Worm (Caenorhabditis elegans) whole organism, midembryonic: ENCODE results near the gene par-2.
"Not testable (repeated sequence)": the region's sequence is repeated elsewhere in the genome, so short reads cannot be mapped to it uniquely, and the experiment has no call there.

Source experiments
- T22C8.4 ChIP-seq: fragments of 200-800 bp; sonication (Bioruptor generic); IDR thresholded peaks from 2 replicates; pipeline ENCODE4 v1.3.6; 2022; ENCODE audit warnings: missing genetic modification characterization, missing compliant biosample characterization
- cog-1 ChIP-seq: sonication (generic microtip); optimal IDR thresholded peaks from 2 replicates; lab custom pipeline; 2016; ENCODE audit warnings: missing genetic modification characterization, missing compliant biosample characterization
- flt-1 ChIP-seq: fragments of 200-800 bp; sonication (Bioruptor generic); IDR thresholded peaks from 2 replicates; pipeline ENCODE4 v1.3.6; 2022; ENCODE audit warnings: missing genetic modification characterization, missing compliant biosample characterization
- klf-2 ChIP-seq: fragments of 200-800 bp; sonication (Bioruptor generic); conservative IDR thresholded peaks from 2 replicates; pipeline ENCODE4 v1.3.6; 2022; ENCODE audit warnings: missing genetic modification reagents, missing genetic modification characterization, missing compliant biosample characterization
- med-1 ChIP-seq: sonication (generic microtip); optimal IDR thresholded peaks from 2 replicates; lab custom pipeline; 2017; ENCODE audit warnings: missing genetic modification characterization, mild to moderate bottlenecking, missing compliant biosample characterization, antibody characterized with exemption, missing genetic modification reagents; ENCODE audit not compliant: insufficient read depth
- ref-1 ChIP-seq: fragments of 200-800 bp; sonication (Bioruptor generic); conservative IDR thresholded peaks from 2 replicates; pipeline ENCODE4 v1.3.6; 2022; ENCODE audit warnings: missing genetic modification reagents, missing genetic modification characterization, missing compliant biosample characterization
- tab-1 ChIP-seq: fragments of 200-800 bp; sonication (Bioruptor generic); IDR thresholded peaks from 2 replicates; pipeline ENCODE4 v1.3.6; 2022; ENCODE audit warnings: missing genetic modification characterization, missing compliant biosample characterization
- ztf-23 ChIP-seq: fragments of 200-800 bp; sonication (Bioruptor generic); IDR thresholded peaks from 2 replicates; pipeline ENCODE4 v1.3.6; 2022; ENCODE audit warnings: missing genetic modification reagents, missing genetic modification characterization, missing compliant biosample characterization
- ztf-29 ChIP-seq: fragments of 200-800 bp; sonication (Bioruptor generic); IDR thresholded peaks from 2 replicates; pipeline ENCODE4 v1.3.6; 2022; ENCODE audit warnings: missing genetic modification reagents, missing genetic modification characterization, missing compliant biosample characterization

par-2 gene

DNA sequence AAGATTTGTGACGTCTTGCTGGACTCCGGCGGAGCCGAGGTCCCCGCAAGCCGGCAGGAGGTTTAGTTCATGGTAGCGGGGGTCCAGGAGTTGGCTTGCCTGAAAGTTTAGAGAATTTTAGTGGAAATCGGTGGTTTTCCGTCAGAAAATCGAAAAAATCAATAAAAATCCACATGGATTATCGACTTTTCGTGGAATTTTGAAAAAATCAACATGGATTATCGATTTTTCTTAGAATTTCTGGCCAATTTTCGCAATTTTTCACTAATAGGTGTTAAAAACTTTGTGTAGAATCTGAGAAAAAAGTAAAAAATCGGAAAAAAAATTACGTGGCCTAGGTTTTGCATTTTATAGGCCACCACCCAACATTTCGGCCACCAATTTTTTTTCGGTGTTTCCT is 22.3 kb upstream of the par-2 start:
- no peak for TF ChIP-seq ref-1
- TF ChIP-seq ztf-29 (GFP tag; lab: Robert Waterston, UW): no peak
- no peak for TF ChIP-seq flt-1 (GFP tag; lab: Robert Waterston, UW)
- no peak for TF ChIP-seq med-1 (GFP tag; lab: Kevin White, UChicago)
- TF ChIP-seq ztf-23: no peak
- no peak for TF ChIP-seq cog-1 (tag; lab: Kevin White, UChicago)
- no peak for TF ChIP-seq klf-2 (GFP tag; lab: Robert Waterston, UW)

DNA sequence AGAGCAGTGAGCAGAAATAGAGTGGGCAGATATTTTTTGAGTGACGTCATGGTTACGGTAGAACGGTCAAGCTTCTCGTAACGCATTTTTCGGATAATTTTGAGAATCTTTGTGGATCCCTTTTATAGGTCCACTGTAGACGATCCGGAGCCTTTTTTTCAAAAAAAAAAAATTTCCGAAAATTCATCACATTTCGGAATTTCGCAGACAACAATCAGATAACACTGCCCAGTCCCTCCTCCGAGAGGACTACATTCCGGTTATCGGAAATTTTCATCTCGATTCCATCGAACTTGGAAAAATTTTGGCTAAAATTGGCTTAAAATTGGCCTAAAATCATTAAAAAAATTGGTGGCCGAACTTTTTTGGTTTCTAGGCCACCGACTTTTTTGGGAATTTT is 21.2 kb upstream of the par-2 start, which contains the start of gene BE0003N10.6:
BE0003N10.6 (minus strand) TSS at position 101 of the 400 bp plus-strand sequence.
- TF ChIP-seq med-1 (GFP tag; lab: Kevin White, UChicago) (no peak), ref-1 (no peak), klf-2 (GFP tag; lab: Robert Waterston, UW) (no peak), tab-1 (GFP tag; lab: Robert Waterston, UW) (no peak), cog-1 (tag; lab: Kevin White, UChicago) (no peak), T22C8.4 (GFP tag; lab: Robert Waterston, UW) (no peak), ztf-29 (GFP tag; lab: Robert Waterston, UW) (no peak), flt-1 (GFP tag; lab: Robert Waterston, UW) (no peak), ztf-23 (no peak)

DNA sequence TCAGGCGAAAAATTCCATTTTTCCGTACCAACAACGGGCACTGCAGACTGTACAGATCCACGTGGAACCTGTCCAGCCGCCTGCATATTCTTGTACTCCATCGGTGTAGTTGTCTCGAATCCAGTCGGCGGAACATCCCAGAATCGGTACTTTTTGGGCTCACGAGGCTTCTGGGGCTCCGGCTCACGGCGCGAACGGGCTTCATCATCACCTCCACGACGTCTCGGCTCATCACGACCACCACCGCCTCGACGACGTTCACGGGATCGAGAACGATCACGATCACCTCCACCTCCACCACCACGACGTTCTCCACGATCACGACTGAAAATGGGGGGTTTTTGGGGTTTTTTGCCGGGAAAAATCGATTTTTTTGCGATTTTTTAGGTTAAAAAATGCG is 7.0 kb upstream of the par-2 start:
- TF ChIP-seq ztf-29 (GFP tag; lab: Robert Waterston, UW) (no peak), cog-1 (tag; lab: Kevin White, UChicago) (no peak), flt-1 (GFP tag; lab: Robert Waterston, UW) (no peak), med-1 (GFP tag; lab: Kevin White, UChicago) (no peak), klf-2 (GFP tag; lab: Robert Waterston, UW) (no peak), T22C8.4 (GFP tag; lab: Robert Waterston, UW) (no peak), ztf-23 (no peak), ref-1 (no peak), tab-1 (GFP tag; lab: Robert Waterston, UW) (no peak)

DNA sequence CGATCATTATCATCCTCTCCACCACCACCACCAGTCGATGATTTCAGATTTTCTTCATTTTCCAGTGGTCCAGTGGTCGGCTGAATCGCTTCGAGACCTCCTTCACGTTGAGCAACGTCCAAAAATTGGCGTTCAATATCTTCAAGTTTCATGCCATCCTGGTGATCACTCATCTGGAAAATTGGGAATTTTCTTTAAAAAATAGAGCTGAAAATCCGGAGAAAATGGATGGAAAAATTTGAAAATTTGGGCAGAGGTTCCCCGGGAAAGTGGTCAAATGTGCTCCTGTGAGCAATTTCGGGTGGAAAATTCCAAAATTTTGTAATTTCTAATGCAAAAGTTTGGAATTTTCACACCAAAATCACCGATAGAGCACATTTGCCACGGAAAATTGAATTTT is 4.8 kb upstream of the par-2 start, which contains the start of gene uaf-1:
uaf-1 (minus strand) TSS at position 173 of the 400 bp plus-strand sequence.
- not testable (repeated sequence) for TF ChIP-seq med-1 (GFP tag; lab: Kevin White, UChicago); cog-1 (tag; lab: Kevin White, UChicago); ztf-29 (GFP tag; lab: Robert Waterston, UW)

DNA sequence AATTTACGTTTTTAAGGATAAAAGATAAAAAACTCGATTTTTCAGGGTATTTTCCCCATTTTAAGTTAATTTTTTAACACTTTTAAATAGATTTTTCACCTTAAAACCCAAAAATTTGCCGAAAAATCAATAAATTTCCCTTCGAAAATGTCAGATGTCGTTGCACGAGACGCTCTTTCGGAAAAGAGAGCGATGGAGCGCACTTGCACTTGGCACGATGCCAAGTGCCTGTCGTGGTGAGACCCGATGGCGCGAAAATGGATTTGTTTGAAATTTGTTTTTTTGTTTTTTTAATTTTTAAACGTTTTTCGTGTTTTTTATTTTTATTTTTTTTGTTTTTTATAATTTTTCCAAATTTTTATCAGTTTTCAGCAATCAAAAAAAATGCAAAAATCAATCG is 665 bp upstream of the par-2 start, which contains the start of the genes rab-18 and kbp-4:
rab-18 (minus strand) TSS at position 240 of the 400 bp plus-strand sequence.
kbp-4 (plus strand) TSS at position 366 of the 400 bp plus-strand sequence.
- TF ChIP-seq flt-1 (GFP tag; lab: Robert Waterston, UW) (peak; percentile 61; the same call in 1 of the 2 replicates), med-1 (GFP tag; lab: Kevin White, UChicago) (no peak), ztf-23 (0 out of 2 replicates have a peak, but pooled peaks have one; percentile 40), cog-1 (tag; lab: Kevin White, UChicago) (peak; percentile 68), klf-2 (GFP tag; lab: Robert Waterston, UW) (no peak), T22C8.4 (GFP tag; lab: Robert Waterston, UW) (peak; percentile 71), tab-1 (GFP tag; lab: Robert Waterston, UW) (no peak), ref-1 (no peak), ztf-29 (GFP tag; lab: Robert Waterston, UW) (no peak)

DNA sequence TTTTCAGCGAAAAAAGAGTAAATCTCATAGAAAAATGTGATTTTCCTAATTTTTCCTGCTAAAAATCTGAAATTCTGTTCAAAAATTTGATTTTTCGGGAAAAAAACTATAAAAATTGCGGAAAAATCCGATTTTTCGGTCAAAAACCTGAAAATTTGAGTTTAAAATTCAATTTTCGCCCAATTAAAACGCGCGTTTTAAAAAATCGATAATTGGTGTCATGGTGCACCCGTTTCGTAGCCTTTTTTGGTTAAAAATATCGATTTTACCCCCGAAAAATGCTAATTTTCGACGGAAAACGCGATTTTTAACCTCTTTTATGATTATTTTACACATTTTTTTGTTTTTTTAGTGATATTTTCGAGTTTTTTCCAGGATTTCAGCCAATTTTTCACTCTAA is 3.8 kb downstream of the par-2 start:
- TF ChIP-seq klf-2 (GFP tag; lab: Robert Waterston, UW) (no peak), cog-1 (tag; lab: Kevin White, UChicago) (no peak), ztf-29 (GFP tag; lab: Robert Waterston, UW) (no peak), ref-1 (no peak), ztf-23 (no peak), T22C8.4 (GFP tag; lab: Robert Waterston, UW) (peak; percentile 69), tab-1 (GFP tag; lab: Robert Waterston, UW) (no peak)

DNA sequence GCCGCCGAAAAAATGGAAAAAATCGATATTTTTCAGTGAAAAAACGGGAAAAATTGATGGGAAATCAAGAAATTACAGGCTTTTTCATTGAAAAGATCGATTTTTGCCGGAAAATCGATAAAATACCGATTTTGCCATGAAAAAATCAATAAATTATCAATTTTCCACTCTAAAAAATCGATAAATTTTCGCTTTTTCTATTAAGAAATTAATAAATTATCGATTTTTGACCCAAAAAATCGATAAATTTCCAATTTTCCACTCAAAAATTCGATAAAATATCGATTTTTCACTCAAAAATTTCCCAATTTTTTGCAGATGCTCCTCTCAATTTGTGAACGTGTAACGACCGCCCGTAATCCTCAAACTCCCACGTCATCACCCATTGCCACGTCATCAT is 13.2 kb downstream of the par-2 start:
- TF ChIP-seq cog-1 (tag; lab: Kevin White, UChicago): no peak
- TF ChIP-seq T22C8.4 (GFP tag; lab: Robert Waterston, UW): 0 out of 2 replicates have a peak, but pooled peaks have one; percentile 18

DNA sequence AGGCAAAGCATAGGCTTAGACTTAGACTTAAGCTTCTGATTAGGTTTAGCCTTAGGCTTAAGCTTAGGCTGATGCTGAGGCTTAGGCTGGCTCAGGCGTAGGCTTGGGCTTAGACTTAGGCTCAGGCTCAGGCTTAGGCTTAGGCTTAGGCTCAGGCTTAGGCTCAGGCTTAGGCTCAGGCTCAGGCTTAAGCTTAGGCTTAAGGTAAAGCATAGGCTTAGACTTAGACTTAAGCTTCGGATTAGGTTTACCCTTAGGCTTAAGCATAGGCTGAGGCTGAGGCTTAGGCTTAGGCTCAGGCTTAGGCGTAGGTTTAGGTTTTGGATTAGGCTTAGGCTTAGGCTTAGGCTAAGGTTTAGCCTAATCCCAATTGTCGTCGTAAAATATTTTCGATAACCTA is 18.3 kb downstream of the par-2 start:
- TF ChIP-seq flt-1 (GFP tag; lab: Robert Waterston, UW) (no peak), ztf-29 (GFP tag; lab: Robert Waterston, UW) (no peak), ztf-23 (no peak), ref-1 (no peak), tab-1 (GFP tag; lab: Robert Waterston, UW) (no peak), med-1 (GFP tag; lab: Kevin White, UChicago) (no peak), cog-1 (tag; lab: Kevin White, UChicago) (no peak), T22C8.4 (GFP tag; lab: Robert Waterston, UW) (no peak), klf-2 (GFP tag; lab: Robert Waterston, UW) (no peak)

DNA sequence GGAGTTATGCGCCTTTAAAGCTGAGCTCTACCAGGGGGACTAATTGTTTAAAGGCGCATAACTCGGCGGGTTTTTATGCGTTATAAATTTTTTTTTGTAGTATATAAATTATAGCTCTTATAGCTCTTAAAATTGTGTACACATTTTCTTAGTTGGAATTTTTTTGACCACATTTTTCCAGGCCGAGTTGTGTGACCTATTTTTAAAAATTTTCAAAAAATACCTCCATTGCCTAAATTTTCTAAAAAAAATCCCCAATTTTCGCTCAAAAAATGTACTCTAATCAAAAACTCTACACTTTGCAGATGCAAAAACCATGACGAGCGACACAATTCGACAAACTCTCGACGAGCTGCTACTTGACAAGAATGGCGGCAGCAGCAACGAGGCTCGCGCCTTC is 21.7 kb downstream of the par-2 start, which contains the start of gene exc-6:
exc-6 (plus strand) TSS at position 301 of the 400 bp plus-strand sequence.
- TF ChIP-seq cog-1 (tag; lab: Kevin White, UChicago): no peak
- no peak for TF ChIP-seq flt-1 (GFP tag; lab: Robert Waterston, UW)
- TF ChIP-seq T22C8.4 (GFP tag; lab: Robert Waterston, UW): no peak
- TF ChIP-seq tab-1 (GFP tag; lab: Robert Waterston, UW): no peak
- TF ChIP-seq ref-1: no peak
- no peak for TF ChIP-seq ztf-29 (GFP tag; lab: Robert Waterston, UW)
- no peak for TF ChIP-seq klf-2 (GFP tag; lab: Robert Waterston, UW)
